Worm (Caenorhabditis elegans) whole organism, late embryonic: ENCODE data around the gene dmd-6.

ENCODE experiments used
- C08G9.2 ChIP-seq: sonication (generic microtip); optimal IDR thresholded peaks from 2 replicates; lab custom pipeline; 2016; ENCODE audit warnings: mild to moderate bottlenecking, missing genetic modification characterization, moderate library complexity, missing compliant biosample characterization
- C38D4.7 ChIP-seq: fragments of 200-800 bp; sonication (Bioruptor generic); optimal IDR thresholded peaks from 2 replicates; lab custom pipeline; 2018; ENCODE audit warnings: mild to moderate bottlenecking, missing genetic modification characterization, moderate library complexity, missing compliant biosample characterization
- T23F11.4 ChIP-seq: fragments of 200-800 bp; sonication (Bioruptor generic); optimal IDR thresholded peaks from 2 replicates; lab custom pipeline; 2018; ENCODE audit warnings: mild to moderate bottlenecking, missing genetic modification characterization, missing compliant biosample characterization
- ceh-18 ChIP-seq: sonication (generic microtip); optimal IDR thresholded peaks from 2 replicates; lab custom pipeline; 2016; ENCODE audit warnings: missing genetic modification characterization, missing compliant biosample characterization
- ceh-19 ChIP-seq: fragments of 200-800 bp; sonication (Bioruptor generic); optimal IDR thresholded peaks from 2 replicates; lab custom pipeline; 2018; ENCODE audit warnings: mild to moderate bottlenecking, missing genetic modification characterization, missing compliant biosample characterization
- ceh-2 ChIP-seq: sonication (generic microtip); optimal IDR thresholded peaks from 2 replicates; lab custom pipeline; 2016; ENCODE audit warnings: missing genotype, missing genetic modification characterization, missing compliant biosample characterization
- ceh-30 ChIP-seq: fragments of 150-350 bp; optimal IDR thresholded peaks from 2 replicates; lab custom pipeline; 2014; ENCODE audit warnings: missing biosample characterization, missing genetic modification characterization
- ceh-31 ChIP-seq: sonication (generic microtip); optimal IDR thresholded peaks from 2 replicates; lab custom pipeline; 2016; ENCODE audit warnings: missing genetic modification characterization, missing compliant biosample characterization
- ceh-34 ChIP-seq: sonication (generic microtip); optimal IDR thresholded peaks from 2 replicates; lab custom pipeline; 2016; ENCODE audit warnings: mild to moderate bottlenecking, missing genetic modification characterization, missing compliant biosample characterization
- ceh-6 ChIP-seq: fragments of 200-800 bp; sonication (Bioruptor generic); optimal IDR thresholded peaks from 2 replicates; lab custom pipeline; 2018; ENCODE audit warnings: mild to moderate bottlenecking, missing genetic modification characterization, missing compliant biosample characterization
- dmd-4 ChIP-seq: sonication (generic microtip); optimal IDR thresholded peaks from 2 replicates; lab custom pipeline; 2016; ENCODE audit warnings: borderline replicate concordance, missing genetic modification characterization, missing compliant biosample characterization
- eyg-1 ChIP-seq: sonication (generic microtip); optimal IDR thresholded peaks from 2 replicates; lab custom pipeline; 2016; ENCODE audit warnings: missing genotype, missing genetic modification characterization, missing compliant biosample characterization
- fkh-6 ChIP-seq: sonication (generic microtip); optimal IDR thresholded peaks from 2 replicates; lab custom pipeline; 2016; ENCODE audit warnings: missing genetic modification characterization, missing compliant biosample characterization
- hlh-13 ChIP-seq: fragments of 200-800 bp; sonication (Bioruptor generic); optimal IDR thresholded peaks from 2 replicates; lab custom pipeline; 2018; ENCODE audit warnings: mild to moderate bottlenecking, missing genetic modification characterization, missing compliant biosample characterization
- hlh-15 ChIP-seq: sonication (generic microtip); optimal IDR thresholded peaks from 2 replicates; lab custom pipeline; 2016; ENCODE audit warnings: missing genetic modification characterization, missing compliant biosample characterization
- hlh-30 ChIP-seq: sonication (generic microtip); optimal IDR thresholded peaks from 2 replicates; lab custom pipeline; 2017; ENCODE audit warnings: antibody characterized with exemption, missing genetic modification characterization, missing compliant biosample characterization; ENCODE audit not compliant: insufficient read depth
- hlh-6 ChIP-seq: sonication (generic microtip); optimal IDR thresholded peaks from 2 replicates; lab custom pipeline; 2016; ENCODE audit warnings: missing genotype, missing genetic modification characterization, missing compliant biosample characterization
- hlh-8 ChIP-seq: sonication (generic microtip); optimal IDR thresholded peaks from 2 replicates; lab custom pipeline; 2016; ENCODE audit warnings: missing genotype, missing genetic modification characterization, missing compliant biosample characterization
- lin-11 ChIP-seq: fragments of 200-800 bp; sonication (Bioruptor generic); optimal IDR thresholded peaks from 2 replicates; lab custom pipeline; 2018; ENCODE audit warnings: mild to moderate bottlenecking, missing genetic modification characterization, missing compliant biosample characterization
- madf-2 ChIP-seq: sonication (generic microtip); optimal IDR thresholded peaks from 2 replicates; lab custom pipeline; 2017; ENCODE audit warnings: missing genetic modification characterization, missing compliant biosample characterization
- nfya-1 ChIP-seq: sonication (generic microtip); optimal IDR thresholded peaks from 2 replicates; lab custom pipeline; 2017; ENCODE audit warnings: missing genetic modification characterization, mild to moderate bottlenecking, missing compliant biosample characterization, antibody characterized with exemption, moderate library complexity
- nhr-232 ChIP-seq: sonication (generic microtip); optimal IDR thresholded peaks from 2 replicates; lab custom pipeline; 2016; ENCODE audit warnings: missing genetic modification characterization, missing compliant biosample characterization
- npax-4 ChIP-seq: sonication (generic microtip); optimal IDR thresholded peaks from 2 replicates; lab custom pipeline; 2016; ENCODE audit warnings: missing genetic modification characterization, missing compliant biosample characterization
- pax-1 ChIP-seq: fragments of 150-350 bp; optimal IDR thresholded peaks from 2 replicates; lab custom pipeline; 2014; ENCODE audit warnings: missing biosample characterization, missing genetic modification characterization
- pha-2 ChIP-seq: sonication (generic microtip); optimal IDR thresholded peaks from 2 replicates; lab custom pipeline; 2017; ENCODE audit warnings: mild to moderate bottlenecking, missing genetic modification characterization, missing compliant biosample characterization
- ref-2 ChIP-seq: sonication (generic microtip); optimal IDR thresholded peaks from 2 replicates; lab custom pipeline; 2016; ENCODE audit warnings: missing genetic modification characterization, missing compliant biosample characterization
- rnt-1 ChIP-seq: sonication (generic microtip); optimal IDR thresholded peaks from 2 replicates; lab custom pipeline; 2016; ENCODE audit warnings: missing genetic modification characterization, missing compliant biosample characterization
- sdc-2 ChIP-seq: sonication (generic microtip); optimal IDR thresholded peaks from 2 replicates; lab custom pipeline; 2016; ENCODE audit warnings: missing genotype, missing genetic modification characterization, missing compliant biosample characterization
- syd-9 ChIP-seq: sonication (generic microtip); optimal IDR thresholded peaks from 2 replicates; lab custom pipeline; 2016; ENCODE audit warnings: mild to moderate bottlenecking, missing genetic modification characterization, moderate library complexity, missing compliant biosample characterization
- unc-3 ChIP-seq, 2 experiments: fragments of 200-800 bp in 1 of 2; sonication (Bioruptor generic) in 1 of 2; sonication (generic microtip) in 1 of 2; conservative IDR thresholded peaks in 1 of 2; optimal IDR thresholded peaks in 1 of 2; 2 replicates each; pipeline versions ENCODE4 v1.3.6 to Lab custom; 2016 to 2022; ENCODE audit warnings: missing compliant biosample characterization in 2 of 2, missing genetic modification characterization in 2 of 2, missing genetic modification reagents in 1 of 2
- unc-42 ChIP-seq: sonication (generic microtip); optimal IDR thresholded peaks from 2 replicates; lab custom pipeline; 2016; ENCODE audit warnings: missing genotype, missing genetic modification characterization, missing compliant biosample characterization
- zip-5 ChIP-seq: sonication (generic microtip); optimal IDR thresholded peaks from 2 replicates; lab custom pipeline; 2016; ENCODE audit warnings: missing genetic modification characterization, missing compliant biosample characterization
- ztf-16 ChIP-seq: sonication (generic microtip); optimal IDR thresholded peaks from 2 replicates; lab custom pipeline; 2017; ENCODE audit warnings: missing genetic modification characterization, missing compliant biosample characterization

Gene dmd-6

ce11 chrIV:14634826-14635225 lies 18.4 kb downstream of the dmd-6 start, which contains the start of gene ule-2:
Gene ule-2 (plus strand): TSS chrIV:14635126.
- no peak for TF ChIP-seq ceh-19 (GFP tag; lab: Kevin White, UChicago)
- no peak for TF ChIP-seq ceh-30
- no peak for TF ChIP-seq hlh-6 (tag; lab: Kevin White, UChicago)
- no peak for TF ChIP-seq npax-4 (tag; lab: Kevin White, UChicago)
- TF ChIP-seq hlh-15 (tag; lab: Kevin White, UChicago) = no peak
- TF ChIP-seq ceh-2 (tag; lab: Kevin White, UChicago) = no peak
- no peak for TF ChIP-seq ceh-6
- no peak for TF ChIP-seq rnt-1 (tag; lab: Kevin White, UChicago)
- TF ChIP-seq syd-9 (tag; lab: Kevin White, UChicago) = no peak
- TF ChIP-seq ceh-31 (tag; lab: Kevin White, UChicago) = no peak
- TF ChIP-seq sdc-2 (tag; lab: Kevin White, UChicago) = no peak
- no peak for TF ChIP-seq ceh-18 (tag; lab: Kevin White, UChicago)
- TF ChIP-seq ref-2 (tag; lab: Kevin White, UChicago) = no peak
- no peak for TF ChIP-seq ceh-34
- no peak for TF ChIP-seq unc-3 (GFP tag; conservative IDR thresholded peaks at IDR 0.05; lab: Robert Waterston, UW)
- no peak for TF ChIP-seq unc-3 (tag; optimal IDR thresholded peaks at IDR 0.05; lab: Kevin White, UChicago)
- no peak for TF ChIP-seq pha-2 (tag; lab: Kevin White, UChicago)
- no peak for TF ChIP-seq C08G9.2 (tag; lab: Kevin White, UChicago)
- no peak for TF ChIP-seq dmd-4

- no peak for TF ChIP-seq nfya-1 (tag; lab: Kevin White, UChicago)
- no peak for TF ChIP-seq nhr-232
These were observed 21.0 kb downstream of the dmd-6 start, which contains the start of gene srlf-27 for ce11 chrIV:14637413-14637812. Gene srlf-27 (plus strand): TSS chrIV:14637713.

ce11 chrIV:14653066-14653465 lies 36.7 kb downstream of the dmd-6 start, which contains the start of gene talp-3:
Gene talp-3 (minus strand): TSS chrIV:14653380.
- no peak for TF ChIP-seq ztf-16 (tag; lab: Kevin White, UChicago)
- no peak for TF ChIP-seq fkh-6
- no peak for TF ChIP-seq ceh-6
- no peak for TF ChIP-seq hlh-13 (GFP tag; lab: Kevin White, UChicago)
- TF ChIP-seq madf-2 (tag; lab: Kevin White, UChicago) = no peak
- TF ChIP-seq ceh-19 (GFP tag; lab: Kevin White, UChicago) = no peak
- no peak for TF ChIP-seq C38D4.7 (GFP tag; lab: Kevin White, UChicago)
- no peak for TF ChIP-seq unc-42 (tag; lab: Kevin White, UChicago)

- TF ChIP-seq nfya-1 (tag; lab: Kevin White, UChicago) = peak; percentile 35
- no peak for TF ChIP-seq syd-9 (tag; lab: Kevin White, UChicago)
These were observed 40.2 kb downstream of the dmd-6 start, which contains the start of gene Y57G11C.33 for ce11 chrIV:14656573-14657129. Gene Y57G11C.33 (plus strand): TSS chrIV:14657079.

ce11 chrIV:14658054-14658631 lies 41.7 kb downstream of the dmd-6 start, which contains the start of gene anoh-2:
Gene anoh-2 (plus strand): TSS chrIV:14658308.
- TF ChIP-seq zip-5 (tag; lab: Kevin White, UChicago) = no peak

- no peak for TF ChIP-seq eyg-1 (tag; lab: Kevin White, UChicago)
- no peak for TF ChIP-seq pax-1
- no peak for TF ChIP-seq T23F11.4 (GFP tag; lab: Kevin White, UChicago)
- TF ChIP-seq hlh-8 (tag; lab: Kevin White, UChicago) = no peak
- TF ChIP-seq lin-11 (tag; lab: Kevin White, UChicago) = no peak
- TF ChIP-seq zip-5 (tag; lab: Kevin White, UChicago) = no peak
- TF ChIP-seq hlh-13 (GFP tag; lab: Kevin White, UChicago) = no peak
- no peak for TF ChIP-seq hlh-30 (tag; lab: Kevin White, UChicago)
These were observed 42.5 kb downstream of the dmd-6 start for ce11 chrIV:14658927-14659326.
